Worm (Caenorhabditis elegans) whole organism, L1 larva: ENCODE data around the gene luc-7L3.

Experiments
- C04F5.9 ChIP-seq: sonication (generic microtip); optimal IDR thresholded peaks from 2 replicates; lab custom pipeline; 2016; ENCODE audit warnings: missing genetic modification characterization, missing compliant biosample characterization
- C16A3.4 ChIP-seq: fragments of 150-350 bp; optimal IDR thresholded peaks from 2 replicates; lab custom pipeline; 2014; ENCODE audit warnings: missing biosample characterization, missing genetic modification characterization
- C34B4.2 ChIP-seq: sonication (generic microtip); optimal IDR thresholded peaks from 2 replicates; lab custom pipeline; 2017; ENCODE audit warnings: mild to moderate bottlenecking, missing genetic modification characterization, missing compliant biosample characterization
- alr-1 ChIP-seq: fragments of 200-800 bp; sonication (Bioruptor generic); optimal IDR thresholded peaks from 2 replicates; lab custom pipeline; 2018; ENCODE audit warnings: borderline replicate concordance, mild to moderate bottlenecking, missing genetic modification characterization, missing compliant biosample characterization
- blmp-1 ChIP-seq: fragments of 150-350 bp; optimal IDR thresholded peaks from 2 replicates; lab custom pipeline; 2014; ENCODE audit warnings: missing biosample characterization, missing genetic modification characterization
- dsc-1 ChIP-seq: sonication (generic microtip); optimal IDR thresholded peaks from 2 replicates; lab custom pipeline; 2016; ENCODE audit warnings: mild to moderate bottlenecking, missing genetic modification characterization, missing compliant biosample characterization
- efl-1 ChIP-seq, 4 experiments: fragments of 150-350 bp; optimal IDR thresholded peaks in 3 of 4; peaks in 1 of 4; 1 replicate in 1 of 4; 2 replicates in 3 of 4; lab custom pipeline; 2014; ENCODE audit warnings: missing biosample characterization in 2 of 4, missing genetic modification characterization in 2 of 4, missing genetic modification reagents in 2 of 4
- efl-3 ChIP-seq: fragments of 200-800 bp; sonication (Bioruptor generic); optimal IDR thresholded peaks from 2 replicates; lab custom pipeline; 2018; ENCODE audit warnings: mild to moderate bottlenecking, missing genetic modification characterization, missing compliant biosample characterization
- egl-13 ChIP-seq: sonication (generic microtip); optimal IDR thresholded peaks from 2 replicates; lab custom pipeline; 2016; ENCODE audit warnings: missing genotype, missing genetic modification reagents, missing genetic modification characterization, missing compliant biosample characterization
- grh-1 ChIP-seq: fragments of 200-800 bp; sonication (Bioruptor generic); IDR thresholded peaks from 2 replicates; pipeline ENCODE4 v1.3.6; 2022; ENCODE audit warnings: missing genetic modification reagents, missing genetic modification characterization, missing compliant biosample characterization
- lin-35 ChIP-seq, 2 experiments: fragments of 150-350 bp; optimal IDR thresholded peaks; 2 replicates each; lab custom pipeline; 2014; ENCODE audit warnings: missing biosample characterization in 2 of 2, missing genetic modification characterization in 2 of 2, missing genetic modification reagents in 2 of 2
- mep-1 ChIP-seq: fragments of 150-350 bp; optimal IDR thresholded peaks from 2 replicates; lab custom pipeline; 2014; ENCODE audit warnings: missing biosample characterization, missing genetic modification characterization
- nhr-12 ChIP-seq: sonication (generic microtip); optimal IDR thresholded peaks from 2 replicates; lab custom pipeline; 2017; ENCODE audit warnings: missing biosample characterization, missing genetic modification characterization
- nhr-19 ChIP-seq: fragments of 200-800 bp; sonication (Bioruptor generic); conservative IDR thresholded peaks from 2 replicates; pipeline ENCODE4 v1.3.6; 2022; ENCODE audit warnings: missing genetic modification characterization, missing compliant biosample characterization
- nhr-47 ChIP-seq: sonication (generic microtip); optimal IDR thresholded peaks from 2 replicates; lab custom pipeline; 2016; ENCODE audit warnings: mild to moderate bottlenecking, missing genetic modification characterization, moderate library complexity, missing compliant biosample characterization
- nhr-76 ChIP-seq: sonication (generic microtip); optimal IDR thresholded peaks from 2 replicates; lab custom pipeline; 2017; ENCODE audit warnings: missing biosample characterization, missing genetic modification characterization
- nhr-84 ChIP-seq: sonication (generic microtip); optimal IDR thresholded peaks from 2 replicates; lab custom pipeline; 2017; ENCODE audit warnings: missing biosample characterization, missing genetic modification characterization
- nhr-85 ChIP-seq: sonication (generic microtip); peaks from one replicate; lab custom pipeline; 2016; ENCODE audit warnings: missing genetic modification characterization, inconsistent platforms, missing compliant biosample characterization
- nhr-90 ChIP-seq: sonication (generic microtip); optimal IDR thresholded peaks from 2 replicates; lab custom pipeline; 2016; ENCODE audit warnings: mild to moderate bottlenecking, missing genetic modification characterization, missing compliant biosample characterization; ENCODE audit not compliant: poor library complexity
- pag-3 ChIP-seq: sonication (generic microtip); optimal IDR thresholded peaks from 2 replicates; lab custom pipeline; 2017; ENCODE audit warnings: missing genetic modification characterization, mild to moderate bottlenecking, missing compliant biosample characterization, antibody characterized with exemption, borderline replicate concordance; ENCODE audit not compliant: insufficient read depth
- pqm-1 ChIP-seq: sonication (generic microtip); optimal IDR thresholded peaks from 3 replicates; lab custom pipeline; 2017; ENCODE audit warnings: missing biosample characterization, missing genetic modification characterization
- snpc-4 ChIP-seq: fragments of 150-350 bp; optimal IDR thresholded peaks from 2 replicates; lab custom pipeline; 2014; ENCODE audit warnings: missing biosample characterization, missing genetic modification characterization
- sox-4 ChIP-seq: sonication (generic microtip); optimal IDR thresholded peaks from 2 replicates; lab custom pipeline; 2016; ENCODE audit warnings: missing genetic modification characterization, missing compliant biosample characterization
- sptf-1 ChIP-seq: fragments of 150-350 bp; optimal IDR thresholded peaks from 2 replicates; lab custom pipeline; 2014; ENCODE audit warnings: missing biosample characterization, missing genetic modification characterization
- tbx-2 ChIP-seq: sonication (generic microtip); optimal IDR thresholded peaks from 2 replicates; lab custom pipeline; 2016; ENCODE audit warnings: missing genetic modification characterization, missing compliant biosample characterization
- tlp-1 ChIP-seq: fragments of 150-350 bp; optimal IDR thresholded peaks from 2 replicates; lab custom pipeline; 2014; ENCODE audit warnings: missing biosample characterization, missing genetic modification characterization
- unc-130 ChIP-seq: fragments of 150-350 bp; optimal IDR thresholded peaks from 2 replicates; lab custom pipeline; 2017; ENCODE audit warnings: missing biosample characterization, missing genetic modification characterization, inconsistent platforms
- unc-30 ChIP-seq: sonication (generic microtip); optimal IDR thresholded peaks from 2 replicates; lab custom pipeline; 2017; ENCODE audit warnings: missing biosample characterization, missing genetic modification characterization
- unc-62 ChIP-seq: fragments of 150-350 bp; optimal IDR thresholded peaks from 2 replicates; lab custom pipeline; 2014; ENCODE audit warnings: missing biosample characterization, missing genetic modification reagents, missing genetic modification characterization
- vab-15 ChIP-seq: sonication (generic microtip); optimal IDR thresholded peaks from 2 replicates; lab custom pipeline; 2017; ENCODE audit warnings: missing genotype, mild to moderate bottlenecking, missing genetic modification characterization, missing compliant biosample characterization

luc-7L3 gene

ce11 chrII:57873-58272 lies 40.0 kb downstream of the luc-7L3 start:
- TF ChIP-seq mep-1 (tag; lab: Kevin White, UChicago) (no peak), efl-1 (optimal IDR thresholded peaks at IDR 0.05; lab: Kevin White, UChicago) (no peak), efl-1 (GFP tag; optimal IDR thresholded peaks at IDR 0.05 in 1 of 2; lab: Kevin White, UChicago) (peak in 1 of 2 experiments; percentile 60)

- TF ChIP-seq sptf-1 (tag; lab: Kevin White, UChicago), result no peak
- TF ChIP-seq pqm-1 (tag; lab: Kevin White, UChicago), result no peak
- no peak for TF ChIP-seq tlp-1 (tag; lab: Kevin White, UChicago)
- TF ChIP-seq nhr-84 (tag; lab: Kevin White, UChicago), result no peak
- TF ChIP-seq efl-3 (GFP tag; lab: Kevin White, UChicago), result no peak
- no peak for TF ChIP-seq sox-4 (tag; lab: Kevin White, UChicago)
- no peak for TF ChIP-seq nhr-85
- TF ChIP-seq snpc-4, result no peak
- TF ChIP-seq tbx-2, result no peak
- TF ChIP-seq C04F5.9, result no peak
Measured at ce11 chrII:57370-57769, 40.5 kb downstream of the luc-7L3 start, which contains the start of gene ascc-1. Gene ascc-1, plus strand, starts transcription at chrII:57670.

- TF ChIP-seq nhr-47 (tag; lab: Kevin White, UChicago), result no peak
- TF ChIP-seq egl-13 (tag; lab: Kevin White, UChicago), result no peak
- TF ChIP-seq dsc-1, result no peak
- TF ChIP-seq C34B4.2 (tag; lab: Kevin White, UChicago), result no peak
- TF ChIP-seq tbx-2, result no peak
- TF ChIP-seq nhr-76 (tag; lab: Kevin White, UChicago), result no peak
- no peak for TF ChIP-seq C16A3.4 (tag; lab: Kevin White, UChicago)
- peak in 1 of 2 experiments; percentile 16 for TF ChIP-seq lin-35 (GFP tag; optimal IDR thresholded peaks at IDR 0.05; lab: Kevin White, UChicago)
- no peak for TF ChIP-seq efl-1 (optimal IDR thresholded peaks at IDR 0.05; lab: Kevin White, UChicago)
- peak in 1 of 2 experiments; percentile 76 for TF ChIP-seq efl-1 (GFP tag; optimal IDR thresholded peaks at IDR 0.05 in 1 of 2; lab: Kevin White, UChicago)
- no peak for TF ChIP-seq unc-130
Measured at ce11 chrII:55204-55603, 42.6 kb downstream of the luc-7L3 start, which contains the start of gene tre-5. Gene tre-5, minus strand, starts transcription at chrII:55304.

- TF ChIP-seq tbx-2 (no peak), grh-1 (no peak), efl-1 (optimal IDR thresholded peaks at IDR 0.05; lab: Kevin White, UChicago) (no peak), efl-1 (GFP tag; optimal IDR thresholded peaks at IDR 0.05 in 1 of 2; lab: Kevin White, UChicago) (peak in 1 of 2 experiments; percentile 35)
- TF ChIP-seq, all 84 proteins: peak for 1
Measured at ce11 chrII:51352-51751, 46.5 kb downstream of the luc-7L3 start, which contains the start of gene sptl-1. Gene sptl-1, plus strand, starts transcription at chrII:51652.

DNA sequence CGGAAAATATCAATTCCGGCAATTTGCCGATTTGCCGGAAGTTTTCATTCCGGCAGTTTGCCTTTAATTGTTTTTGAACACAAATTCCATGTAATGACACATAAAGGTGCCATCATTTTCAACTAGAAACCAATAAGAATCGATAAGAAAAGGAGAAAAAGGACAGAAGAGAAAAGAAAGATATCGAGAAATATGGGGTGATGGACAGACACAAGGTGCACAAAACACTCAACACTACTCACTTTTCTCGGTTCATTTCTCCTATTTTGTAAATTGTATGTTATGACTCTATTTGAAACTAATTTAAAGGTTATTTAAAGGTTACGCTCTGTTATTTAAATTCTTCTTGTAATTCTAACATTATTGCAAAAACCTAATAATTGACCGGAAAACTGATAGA lies 47.0 kb downstream of the luc-7L3 start:
- TF ChIP-seq vab-15 (tag; lab: Kevin White, UChicago), result no peak
- TF ChIP-seq pag-3, result no peak
- TF ChIP-seq efl-3 (GFP tag; lab: Kevin White, UChicago), result no peak
- no peak for TF ChIP-seq unc-30
- TF ChIP-seq lin-35 (GFP tag; optimal IDR thresholded peaks at IDR 0.05; lab: Kevin White, UChicago), result peak in 1 of 2 experiments; percentile 22
- TF ChIP-seq, all 84 proteins: peak for 1

ce11 chrII:47280-47679 lies 50.5 kb downstream of the luc-7L3 start, which contains the start of gene C23H3.5:
Gene C23H3.5, plus strand, starts transcription at chrII:47580.
- no peak for TF ChIP-seq nhr-90 (tag; lab: Kevin White, UChicago)
- TF ChIP-seq blmp-1 (tag; lab: Kevin White, UChicago), result no peak
- TF ChIP-seq sox-4 (tag; lab: Kevin White, UChicago), result no peak
- TF ChIP-seq nhr-19 (GFP tag; lab: Robert Waterston, UW), result no peak
- TF ChIP-seq alr-1, result no peak
- no peak for TF ChIP-seq tlp-1 (tag; lab: Kevin White, UChicago)
- no peak for TF ChIP-seq nhr-12
- TF ChIP-seq unc-62 (GFP tag; lab: Kevin White, UChicago), result no peak
- no peak for TF ChIP-seq C16A3.4 (tag; lab: Kevin White, UChicago)
